Worm (Caenorhabditis elegans) whole organism, young adult: ENCODE data around the gene lig-1.

Experiments used
- D2030.7 ChIP-seq: fragments of 200-800 bp; sonication (Bioruptor generic); IDR thresholded peaks from 2 replicates; pipeline ENCODE4 v1.3.6; 2022; ENCODE audit warnings: missing genetic modification reagents, missing genetic modification characterization, missing compliant biosample characterization
- F10E7.11 ChIP-seq: sonication (generic microtip); optimal IDR thresholded peaks from 2 replicates; lab custom pipeline; 2017; ENCODE audit warnings: mild to moderate bottlenecking, missing genetic modification characterization, moderate library complexity, missing compliant biosample characterization
- T07F8.4 ChIP-seq: sonication (generic microtip); optimal IDR thresholded peaks from 2 replicates; lab custom pipeline; 2016; ENCODE audit warnings: mild to moderate bottlenecking, missing genetic modification characterization, moderate library complexity, missing compliant biosample characterization
- Y53G8AR.9 ChIP-seq: fragments of 200-800 bp; sonication (Bioruptor generic); conservative IDR thresholded peaks from 2 replicates; pipeline ENCODE4 v1.3.6; 2022; ENCODE audit warnings: missing genetic modification reagents, missing genetic modification characterization, missing compliant biosample characterization
- Y95B8A.8 ChIP-seq: fragments of 200-800 bp; sonication (Bioruptor generic); IDR thresholded peaks from 2 replicates; pipeline ENCODE4 v1.3.6; 2022; ENCODE audit warnings: missing genetic modification reagents, missing genetic modification characterization, missing compliant biosample characterization
- atf-7 ChIP-seq: sonication (generic microtip); optimal IDR thresholded peaks from 2 replicates; lab custom pipeline; 2017; ENCODE audit warnings: mild to moderate bottlenecking, missing genetic modification characterization, missing compliant biosample characterization
- attf-5 ChIP-seq: fragments of 200-800 bp; sonication (Bioruptor generic); optimal IDR thresholded peaks from 2 replicates; lab custom pipeline; 2018; ENCODE audit warnings: mild to moderate bottlenecking, missing genetic modification characterization, missing compliant biosample characterization
- cebp-1 ChIP-seq, 2 experiments: fragments of 200-800 bp in 1 of 2; sonication (Bioruptor generic) in 1 of 2; sonication (generic microtip) in 1 of 2; IDR thresholded peaks in 1 of 2; optimal IDR thresholded peaks in 1 of 2; 2 replicates each; pipeline versions ENCODE4 v1.3.6 to Lab custom; 2017 to 2022; ENCODE audit warnings: missing compliant biosample characterization in 2 of 2, missing genetic modification characterization in 2 of 2, mild to moderate bottlenecking in 1 of 2, missing genetic modification reagents in 1 of 2, moderate library complexity in 1 of 2
- cebp-2 ChIP-seq: fragments of 200-800 bp; sonication (Bioruptor generic); IDR thresholded peaks from 2 replicates; pipeline ENCODE4 v1.3.6; 2022; ENCODE audit warnings: missing genetic modification characterization, missing compliant biosample characterization
- ceh-100 ChIP-seq: fragments of 200-800 bp; sonication (Bioruptor generic); IDR thresholded peaks from 2 replicates; pipeline ENCODE4 v1.3.6; 2022; ENCODE audit warnings: missing genetic modification reagents, missing genetic modification characterization, missing compliant biosample characterization
- ceh-27 ChIP-seq: fragments of 200-800 bp; sonication (Bioruptor generic); optimal IDR thresholded peaks from 2 replicates; lab custom pipeline; 2018; ENCODE audit warnings: mild to moderate bottlenecking, missing genetic modification characterization, moderate library complexity, missing compliant biosample characterization
- ceh-91 ChIP-seq: fragments of 200-800 bp; sonication (Bioruptor generic); IDR thresholded peaks from 2 replicates; pipeline ENCODE4 v1.3.6; 2022; ENCODE audit warnings: missing genetic modification reagents, missing genetic modification characterization, missing compliant biosample characterization
- chd-7 ChIP-seq: sonication (generic microtip); optimal IDR thresholded peaks from 2 replicates; lab custom pipeline; 2016; ENCODE audit warnings: mild to moderate bottlenecking, missing genetic modification characterization, moderate library complexity, missing compliant biosample characterization
- dox-1 ChIP-seq: fragments of 200-800 bp; sonication (Bioruptor generic); IDR thresholded peaks from 2 replicates; pipeline ENCODE4 v1.3.6; 2022; ENCODE audit warnings: missing genetic modification reagents, missing genetic modification characterization, missing compliant biosample characterization
- dpl-1 ChIP-seq: fragments of 150-350 bp; optimal IDR thresholded peaks from 2 replicates; lab custom pipeline; 2014; ENCODE audit warnings: missing biosample characterization, missing genetic modification reagents, missing genetic modification characterization
- efl-1 ChIP-seq: fragments of 150-350 bp; optimal IDR thresholded peaks from 2 replicates; lab custom pipeline; 2014; ENCODE audit warnings: missing biosample characterization, missing genetic modification reagents, missing genetic modification characterization
- ets-4 ChIP-seq: fragments of 200-800 bp; sonication (Bioruptor generic); optimal IDR thresholded peaks from 2 replicates; lab custom pipeline; 2018; ENCODE audit warnings: mild to moderate bottlenecking, missing genetic modification characterization, missing compliant biosample characterization
- hlh-12 ChIP-seq: sonication (generic microtip); optimal IDR thresholded peaks from 2 replicates; lab custom pipeline; 2016; ENCODE audit warnings: missing genetic modification characterization, missing compliant biosample characterization
- hlh-26 ChIP-seq: fragments of 200-800 bp; sonication (Bioruptor generic); conservative IDR thresholded peaks from 2 replicates; pipeline ENCODE4 v1.3.6; 2022; ENCODE audit warnings: missing genetic modification reagents, missing genetic modification characterization, missing compliant biosample characterization
- hmg-1.2 ChIP-seq: fragments of 200-800 bp; sonication (Bioruptor generic); IDR thresholded peaks from 2 replicates; pipeline ENCODE4 v1.3.6; 2022; ENCODE audit warnings: missing genetic modification reagents, missing genetic modification characterization, missing compliant biosample characterization
- hmg-20 ChIP-seq: fragments of 200-800 bp; sonication (Bioruptor generic); IDR thresholded peaks from 2 replicates; pipeline ENCODE4 v1.3.6; 2022; ENCODE audit warnings: missing genetic modification reagents, missing genetic modification characterization, missing compliant biosample characterization
- hsf-1 ChIP-seq: fragments of 200-800 bp; sonication (Bioruptor generic); IDR thresholded peaks from 2 replicates; pipeline ENCODE4 v1.3.6; 2022; ENCODE audit warnings: missing genetic modification reagents, missing genetic modification characterization, missing compliant biosample characterization
- let-607 ChIP-seq, 2 experiments: fragments of 200-800 bp in 1 of 2; sonication (Bioruptor generic) in 1 of 2; sonication (generic microtip) in 1 of 2; optimal IDR thresholded peaks; 2 replicates each; lab custom pipeline; 2016 to 2018; ENCODE audit warnings: mild to moderate bottlenecking in 2 of 2, missing compliant biosample characterization in 2 of 2, missing genetic modification characterization in 2 of 2, moderate library complexity in 2 of 2, missing genotype in 1 of 2
- lin-26 ChIP-seq: fragments of 200-800 bp; sonication (Bioruptor generic); IDR thresholded peaks from 2 replicates; pipeline ENCODE4 v1.3.6; 2022; ENCODE audit warnings: missing genetic modification reagents, missing genetic modification characterization, missing compliant biosample characterization
- madf-10 ChIP-seq: sonication (generic microtip); optimal IDR thresholded peaks from 2 replicates; lab custom pipeline; 2016; ENCODE audit warnings: mild to moderate bottlenecking, missing genetic modification characterization, missing compliant biosample characterization
- madf-6 ChIP-seq: fragments of 200-800 bp; sonication (Bioruptor generic); IDR thresholded peaks from 2 replicates; pipeline ENCODE4 v1.3.6; 2022; ENCODE audit warnings: missing genetic modification reagents, missing genetic modification characterization, missing compliant biosample characterization
- nfya-1 ChIP-seq: sonication (generic microtip); optimal IDR thresholded peaks from 2 replicates; lab custom pipeline; 2017; ENCODE audit warnings: antibody characterized with exemption, missing compliant biosample characterization, missing genetic modification characterization, borderline replicate concordance; ENCODE audit not compliant: insufficient read depth
- nfyb-1 ChIP-seq: fragments of 200-800 bp; sonication (Bioruptor generic); IDR thresholded peaks from 2 replicates; pipeline ENCODE4 v1.3.6; 2022; ENCODE audit warnings: missing genetic modification reagents, missing genetic modification characterization, missing compliant biosample characterization
- nhr-80 ChIP-seq: sonication (generic microtip); optimal IDR thresholded peaks from 2 replicates; lab custom pipeline; 2016; ENCODE audit warnings: missing genetic modification characterization, missing compliant biosample characterization
- nhr-90 ChIP-seq: sonication (generic microtip); optimal IDR thresholded peaks from 2 replicates; lab custom pipeline; 2016; ENCODE audit warnings: missing genotype, mild to moderate bottlenecking, missing genetic modification characterization, missing compliant biosample characterization
- pbrm-1 ChIP-seq: fragments of 200-800 bp; sonication (Bioruptor generic); IDR thresholded peaks from 2 replicates; pipeline ENCODE4 v1.3.6; 2022; ENCODE audit warnings: missing genetic modification reagents, missing genetic modification characterization, missing compliant biosample characterization
- rec-8 ChIP-seq, 2 experiments: sonication (generic microtip); optimal IDR thresholded peaks; 2 replicates each; lab custom pipeline; 2016; ENCODE audit warnings: mild to moderate bottlenecking in 2 of 2, missing genetic modification characterization in 2 of 2, missing genetic modification reagents in 2 of 2, missing genotype in 2 of 2, missing biosample characterization in 1 of 2, missing compliant biosample characterization in 1 of 2, moderate library complexity in 1 of 2
- snpc-1.1 ChIP-seq: sonication (generic microtip); optimal IDR thresholded peaks from 2 replicates; lab custom pipeline; 2017; ENCODE audit warnings: missing genetic modification characterization, mild to moderate bottlenecking, missing compliant biosample characterization, antibody characterized with exemption, moderate library complexity, missing genotype, missing genetic modification reagents; ENCODE audit not compliant: insufficient read depth
- snpc-1.3 ChIP-seq: sonication (generic microtip); optimal IDR thresholded peaks from 2 replicates; lab custom pipeline; 2017; ENCODE audit warnings: missing genetic modification characterization, mild to moderate bottlenecking, missing compliant biosample characterization, antibody characterized with exemption, moderate library complexity, missing genotype, missing genetic modification reagents; ENCODE audit not compliant: insufficient read depth
- somi-1 ChIP-seq: fragments of 200-800 bp; sonication (Bioruptor generic); optimal IDR thresholded peaks from 2 replicates; lab custom pipeline; 2018; ENCODE audit warnings: mild to moderate bottlenecking, missing genetic modification characterization, missing compliant biosample characterization
- sptf-2 ChIP-seq: fragments of 200-800 bp; sonication (Bioruptor generic); optimal IDR thresholded peaks from 2 replicates; lab custom pipeline; 2018; ENCODE audit warnings: mild to moderate bottlenecking, missing genetic modification characterization, missing compliant biosample characterization
- tbp1 ChIP-seq: fragments of 200-800 bp; sonication (Bioruptor generic); optimal IDR thresholded peaks from 2 replicates; lab custom pipeline; 2018; ENCODE audit warnings: mild to moderate bottlenecking, missing genetic modification characterization, missing compliant biosample characterization
- unc-62 ChIP-seq: fragments of 150-350 bp; optimal IDR thresholded peaks from 2 replicates; lab custom pipeline; 2014; ENCODE audit warnings: missing biosample characterization, missing genetic modification reagents, missing genetic modification characterization
- xnd-1 ChIP-seq: sonication (generic microtip); optimal IDR thresholded peaks from 2 replicates; lab custom pipeline; 2016; ENCODE audit warnings: missing genotype, missing genetic modification reagents, missing genetic modification characterization, missing compliant biosample characterization
- zfh-2 ChIP-seq: fragments of 200-800 bp; sonication (Bioruptor generic); conservative IDR thresholded peaks from 2 replicates; pipeline ENCODE4 v1.3.6; 2022; ENCODE audit warnings: missing genetic modification reagents, missing genetic modification characterization, missing compliant biosample characterization
- zim-3 ChIP-seq: sonication (generic microtip); optimal IDR thresholded peaks from 2 replicates; lab custom pipeline; 2017; ENCODE audit warnings: mild to moderate bottlenecking, missing genetic modification characterization, moderate library complexity, missing compliant biosample characterization
- ztf-22 ChIP-seq: fragments of 200-800 bp; sonication (Bioruptor generic); optimal IDR thresholded peaks from 2 replicates; lab custom pipeline; 2018; ENCODE audit warnings: mild to moderate bottlenecking, missing genetic modification characterization, moderate library complexity, missing compliant biosample characterization

Gene lig-1

DNA sequence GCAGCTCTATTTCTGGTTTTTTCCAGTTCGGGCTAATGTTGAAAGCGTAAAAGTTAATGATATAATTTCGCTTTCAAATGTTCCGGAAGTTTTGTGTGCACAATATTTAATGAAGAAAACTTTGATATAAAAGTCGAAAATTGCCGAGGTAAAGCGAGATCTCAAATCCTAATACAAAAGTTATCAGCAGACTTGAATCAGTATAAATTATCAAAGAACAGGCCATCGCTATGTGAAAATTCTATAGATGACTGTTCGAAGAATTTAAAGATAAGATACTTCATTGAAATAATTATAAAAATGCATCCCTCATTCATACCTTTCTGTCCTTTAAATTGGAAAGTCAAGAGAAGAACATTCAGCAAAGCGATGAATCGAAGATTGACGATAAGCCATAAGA, 33.0 kb downstream of the lig-1 start, which contains the start of gene C29A12.6:
Gene C29A12.6, plus strand, starts transcription at position 301 of the 400 bp plus-strand sequence.
- TF ChIP-seq tbp1 (no peak), sptf-2 (GFP tag; lab: Kevin White, UChicago) (no peak), xnd-1 (tag; lab: Kevin White, UChicago) (no peak), D2030.7 (GFP tag; lab: Robert Waterston, UW) (no peak)

DNA sequence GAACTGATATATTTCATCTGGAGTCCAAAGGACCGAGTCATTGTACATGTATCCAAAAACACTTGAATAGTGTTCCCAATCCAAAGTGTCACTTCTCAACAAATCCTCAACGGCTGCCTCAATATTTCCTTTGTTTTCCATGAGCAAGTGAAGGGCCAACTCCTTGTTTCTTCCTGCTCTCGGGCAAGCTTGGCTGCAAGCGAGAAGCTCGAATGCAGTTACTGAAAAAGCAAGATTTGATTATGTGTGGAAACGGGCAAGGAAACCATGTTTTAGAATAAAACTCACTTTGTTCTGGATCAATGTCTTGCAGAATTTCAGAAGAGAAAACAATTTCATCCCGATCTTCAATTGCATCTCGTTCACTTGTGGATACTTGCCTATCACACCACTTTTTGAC, 40.3 kb downstream of the lig-1 start:
- TF ChIP-seq madf-6 (GFP tag; lab: Robert Waterston, UW), result no peak
- TF ChIP-seq zim-3 (tag; lab: Kevin White, UChicago), result no peak
- no peak for TF ChIP-seq ceh-100 (GFP tag; lab: Robert Waterston, UW)
- no peak for TF ChIP-seq somi-1 (GFP tag; lab: Kevin White, UChicago)
- TF ChIP-seq dpl-1 (GFP tag; lab: Kevin White, UChicago), result no peak
- no peak for TF ChIP-seq hmg-20 (GFP tag; lab: Robert Waterston, UW)
- TF ChIP-seq ceh-27 (GFP tag; lab: Kevin White, UChicago), result no peak
- TF ChIP-seq snpc-1.1, result no peak
- no peak for TF ChIP-seq zfh-2
- no peak for TF ChIP-seq F10E7.11 (tag; lab: Kevin White, UChicago)
- TF ChIP-seq hlh-12, result no peak
- TF ChIP-seq rec-8 (tag; optimal IDR thresholded peaks at IDR 0.05; lab: Kevin White, UChicago), result no peak
- TF ChIP-seq ceh-91 (GFP tag; lab: Robert Waterston, UW), result no peak
- TF ChIP-seq hlh-26 (GFP tag; lab: Robert Waterston, UW), result no peak
- TF ChIP-seq T07F8.4, result no peak
- TF ChIP-seq efl-1 (GFP tag; lab: Kevin White, UChicago), result no peak
- no peak for TF ChIP-seq cebp-1 (GFP tag; IDR thresholded peaks at IDR 0.05; lab: Robert Waterston, UW)
- no peak for TF ChIP-seq cebp-1 (tag; optimal IDR thresholded peaks at IDR 0.05; lab: Kevin White, UChicago)

DNA sequence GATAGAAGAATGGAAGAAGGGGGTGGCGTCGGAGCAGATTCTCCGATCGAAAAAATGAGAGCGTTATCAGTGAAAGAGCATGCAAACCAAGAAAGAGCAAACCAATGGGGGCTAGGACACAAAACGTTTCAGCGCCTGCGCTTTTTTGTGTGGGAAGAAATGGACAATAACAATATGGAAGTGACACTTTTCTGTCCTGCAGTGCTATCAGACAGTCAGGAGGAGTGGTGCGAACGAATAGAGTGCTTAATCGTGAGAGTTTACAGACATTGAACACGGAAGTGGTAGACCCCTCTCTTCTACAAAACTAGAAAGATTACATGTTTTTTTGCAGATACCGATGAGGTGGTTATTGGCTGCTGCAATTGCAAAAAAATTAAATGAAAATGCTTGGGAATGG, 41.5 kb downstream of the lig-1 start:
- TF ChIP-seq dox-1 (GFP tag; lab: Robert Waterston, UW), result peak; percentile 76
- peak; percentile 8; the same call in 1 of the 2 replicates for TF ChIP-seq nfyb-1 (GFP tag; lab: Robert Waterston, UW)
- TF ChIP-seq atf-7 (tag; lab: Kevin White, UChicago), result peak; percentile 59
- 0 out of 2 replicates have a peak, but pooled peaks have one; percentile 18 for TF ChIP-seq zfh-2
- TF ChIP-seq Y53G8AR.9 (GFP tag; lab: Robert Waterston, UW), result 0 out of 2 replicates have a peak, but pooled peaks have one; percentile 48
- TF ChIP-seq Y95B8A.8 (GFP tag; lab: Robert Waterston, UW), result 0 out of 2 replicates have a peak, but pooled peaks have one; percentile 19
- TF ChIP-seq snpc-1.1, result no peak
- TF ChIP-seq attf-5 (GFP tag; lab: Kevin White, UChicago), result no peak
- 0 out of 2 replicates have a peak, but pooled peaks have one; percentile 6 for TF ChIP-seq pbrm-1 (GFP tag; lab: Robert Waterston, UW)
- peak; percentile 26 for TF ChIP-seq madf-10
- TF ChIP-seq lin-26, result no peak
- peak; percentile 62 for TF ChIP-seq nhr-90 (tag; lab: Kevin White, UChicago)
- TF ChIP-seq hmg-1.2 (GFP tag; lab: Robert Waterston, UW), result 0 out of 2 replicates have a peak, but pooled peaks have one; percentile 20
- TF ChIP-seq nfya-1, result no peak
- peak; percentile 12 for TF ChIP-seq tbp1
- TF ChIP-seq hsf-1, result no peak
- TF ChIP-seq ets-4 (GFP tag; lab: Kevin White, UChicago), result peak; percentile 93
- peak; percentile 50 for TF ChIP-seq chd-7 (tag; lab: Kevin White, UChicago)
- peak; percentile 84 for TF ChIP-seq ztf-22 (GFP tag; lab: Kevin White, UChicago)
- TF ChIP-seq nhr-80 (tag; lab: Kevin White, UChicago), result peak; percentile 100
- no peak for TF ChIP-seq cebp-1 (GFP tag; IDR thresholded peaks at IDR 0.05; lab: Robert Waterston, UW)
- peak; percentile 40 for TF ChIP-seq cebp-1 (tag; optimal IDR thresholded peaks at IDR 0.05; lab: Kevin White, UChicago)
- no peak for TF ChIP-seq cebp-2 (GFP tag; lab: Robert Waterston, UW)
- peak; percentile 11 for TF ChIP-seq sptf-2 (GFP tag; lab: Kevin White, UChicago)
- no peak for TF ChIP-seq snpc-1.3
- no peak for TF ChIP-seq let-607 (tag; optimal IDR thresholded peaks at IDR 0.05; lab: Kevin White, UChicago)
- peak; percentile 77 for TF ChIP-seq unc-62 (GFP tag; lab: Kevin White, UChicago)
